Fruit fly (Drosophila melanogaster) whole organism, pupa: ENCODE measurements around the gene CG2975.

ENCODE experiments used
- CG10348 ChIP-seq: fragments of 200-800 bp; sonication (Bioruptor generic); IDR thresholded peaks from 2 replicates; pipeline ENCODE4 v1.3.6; 2022; ENCODE audit warnings: missing biosample characterization, missing genetic modification characterization
- CG12605 ChIP-seq: fragments of 200-800 bp; sonication (Bioruptor generic); IDR thresholded peaks from 2 replicates; pipeline ENCODE4 v1.3.6; 2022; ENCODE audit warnings: missing biosample characterization, missing genetic modification characterization
- CG13204 ChIP-seq: fragments of 200-800 bp; sonication (Bioruptor generic); optimal IDR thresholded peaks from 2 replicates; lab custom pipeline; 2018; ENCODE audit warnings: missing biosample characterization, mild to moderate bottlenecking, missing genetic modification characterization, moderate library complexity
- CG14655 ChIP-seq: fragments of 200-800 bp; sonication (Bioruptor generic); optimal IDR thresholded peaks from 3 replicates; lab custom pipeline; 2017; ENCODE audit warnings: mild to moderate bottlenecking, missing biosample characterization, missing genetic modification reagents, missing genetic modification characterization
- CG15710 ChIP-seq: fragments of 200-800 bp; sonication (Bioruptor generic); optimal IDR thresholded peaks from 2 replicates; lab custom pipeline; 2018; ENCODE audit warnings: missing biosample characterization, mild to moderate bottlenecking, missing genetic modification characterization, moderate library complexity
- CG17806 ChIP-seq: fragments of 200-800 bp; sonication (Bioruptor generic); optimal IDR thresholded peaks from 2 replicates; lab custom pipeline; 2018; ENCODE audit warnings: missing biosample characterization, mild to moderate bottlenecking, missing genetic modification characterization, moderate library complexity
- CG32121 ChIP-seq: fragments of 200-800 bp; sonication (Bioruptor generic); IDR thresholded peaks from 2 replicates; pipeline ENCODE4 v1.3.6; 2022; ENCODE audit warnings: missing biosample characterization, missing genetic modification characterization
- CG34367 ChIP-seq: fragments of 200-800 bp; sonication (Bioruptor generic); optimal IDR thresholded peaks from 2 replicates; lab custom pipeline; 2018; ENCODE audit warnings: missing biosample characterization, mild to moderate bottlenecking, missing genetic modification characterization
- CG4496 ChIP-seq: fragments of 200-800 bp; sonication (Bioruptor generic); IDR thresholded peaks from 3 replicates; pipeline ENCODE4 v1.3.6; 2022; ENCODE audit warnings: missing biosample characterization, missing genetic modification characterization
- CG8159 ChIP-seq: fragments of 200-800 bp; sonication (Bioruptor generic); optimal IDR thresholded peaks from 3 replicates; lab custom pipeline; 2018; ENCODE audit warnings: missing biosample characterization, mild to moderate bottlenecking, missing genetic modification characterization, moderate library complexity
- CG8301 ChIP-seq: fragments of 200-800 bp; sonication (Bioruptor generic); optimal IDR thresholded peaks from 2 replicates; lab custom pipeline; 2018; ENCODE audit warnings: missing biosample characterization, mild to moderate bottlenecking, missing genetic modification characterization
- CG9948 ChIP-seq: fragments of 200-800 bp; sonication (Bioruptor generic); optimal IDR thresholded peaks from 2 replicates; lab custom pipeline; 2018; ENCODE audit warnings: missing biosample characterization, mild to moderate bottlenecking, missing genetic modification characterization, moderate library complexity
- D1 ChIP-seq: fragments of 200-800 bp; sonication (Bioruptor generic); optimal IDR thresholded peaks from 2 replicates; lab custom pipeline; 2018; ENCODE audit warnings: missing biosample characterization, mild to moderate bottlenecking, missing genetic modification characterization, moderate library complexity
- EcR ChIP-seq: fragments of 200-800 bp; sonication (Bioruptor generic); optimal IDR thresholded peaks from 3 replicates; lab custom pipeline; 2019; ENCODE audit warnings: missing biosample characterization, missing genetic modification characterization, mild to moderate bottlenecking, moderate library complexity, missing genetic modification reagents
- Ets98B ChIP-seq: fragments of 200-800 bp; sonication (Bioruptor generic); IDR thresholded peaks from 2 replicates; pipeline ENCODE4 v1.3.6; 2022; ENCODE audit warnings: missing biosample characterization, missing genetic modification characterization
- Pif1A ChIP-seq: fragments of 200-800 bp; sonication (Bioruptor generic); optimal IDR thresholded peaks from 3 replicates; lab custom pipeline; 2016; ENCODE audit warnings: missing biosample characterization, missing genetic modification characterization
- Pif1B ChIP-seq: fragments of 200-800 bp; sonication (Bioruptor generic); optimal IDR thresholded peaks from 3 replicates; lab custom pipeline; 2016; ENCODE audit warnings: missing biosample characterization, missing genetic modification characterization
- Snoo ChIP-seq: fragments of 200-800 bp; sonication (Bioruptor generic); optimal IDR thresholded peaks from 3 replicates; lab custom pipeline; 2017; ENCODE audit warnings: missing biosample characterization, mild to moderate bottlenecking, missing genetic modification characterization, inconsistent platforms
- fd96Ca ChIP-seq: fragments of 200-800 bp; sonication (Bioruptor generic); IDR thresholded peaks from 3 replicates; pipeline ENCODE4 v1.3.6; 2022; ENCODE audit warnings: missing biosample characterization, missing genetic modification characterization
- gl ChIP-seq: fragments of 200-800 bp; sonication (Bioruptor generic); optimal IDR thresholded peaks from 2 replicates; lab custom pipeline; 2018; ENCODE audit warnings: missing biosample characterization, mild to moderate bottlenecking, missing genetic modification characterization
- rn ChIP-seq: fragments of 200-800 bp; sonication (Bioruptor generic); IDR thresholded peaks from 2 replicates; pipeline ENCODE4 v1.3.6; 2022; ENCODE audit warnings: missing biosample characterization, missing genetic modification characterization

The CG2975 gene

dm6 chr2L:2806190-2806763 is 33.6 kb upstream of the CG2975 start:
- peak; percentile 91 for TF ChIP-seq CG13204 (GFP tag; lab: Kevin White, UChicago)
- peak; percentile 20 for TF ChIP-seq Pif1B
- TF ChIP-seq CG8301 (tag; lab: Kevin White, UChicago), result peak; percentile 17
- peak; percentile 44; the same call in 1 of the 2 replicates for TF ChIP-seq Ets98B (GFP tag; lab: Robert Waterston, UW)
- no peak for TF ChIP-seq rn (GFP tag; lab: Robert Waterston, UW)
- TF ChIP-seq D1 (tag; lab: Kevin White, UChicago), result no peak
- no peak for TF ChIP-seq CG12605 (GFP tag; lab: Robert Waterston, UW)
- TF ChIP-seq CG14655 (GFP tag; lab: Kevin White, UChicago), result peak; percentile 45
- no peak for TF ChIP-seq CG32121 (GFP tag; lab: Robert Waterston, UW)
- TF ChIP-seq CG10348, result no peak
- no peak for TF ChIP-seq fd96Ca (GFP tag; lab: Robert Waterston, UW)
- peak; percentile 29 for TF ChIP-seq Snoo (tag; lab: Kevin White, UChicago)
- TF ChIP-seq Pif1A, result peak; percentile 21
- TF ChIP-seq CG9948 (tag; lab: Kevin White, UChicago), result no peak
- TF ChIP-seq CG4496, result 0 out of 3 replicates have a peak, but pooled peaks have one; percentile 38
- TF ChIP-seq CG8159, result peak; percentile 30
- no peak for TF ChIP-seq CG17806
- TF ChIP-seq EcR (GFP tag; lab: Kevin White, UChicago), result peak; percentile 95
- TF ChIP-seq gl (tag; lab: Kevin White, UChicago), result peak; percentile 88
- TF ChIP-seq CG34367 (tag; lab: Kevin White, UChicago), result peak; percentile 34
- peak; percentile 1 for TF ChIP-seq CG15710 (tag; lab: Kevin White, UChicago)

- TF ChIP-seq CG4496 (no peak), CG13204 (GFP tag; lab: Kevin White, UChicago) (no peak), EcR (GFP tag; lab: Kevin White, UChicago) (no peak), rn (GFP tag; lab: Robert Waterston, UW) (no peak), CG12605 (GFP tag; lab: Robert Waterston, UW) (no peak), gl (tag; lab: Kevin White, UChicago) (no peak)
- TF ChIP-seq, all 21 proteins: peak for 0
Measured at dm6 chr2L:2807597-2807996, 32.3 kb upstream of the CG2975 start.

- TF ChIP-seq rn (GFP tag; lab: Robert Waterston, UW) (no peak), CG4496 (peak; percentile 67), Ets98B (GFP tag; lab: Robert Waterston, UW) (peak; percentile 37; the same call in 1 of the 2 replicates), CG12605 (GFP tag; lab: Robert Waterston, UW) (peak; percentile 44), Pif1B (no peak), CG15710 (tag; lab: Kevin White, UChicago) (no peak), CG13204 (GFP tag; lab: Kevin White, UChicago) (peak; percentile 54), gl (tag; lab: Kevin White, UChicago) (no peak)
- TF ChIP-seq, all 21 proteins: peak for 4
Measured at dm6 chr2L:2808038-2808699, 31.8 kb upstream of the CG2975 start.

- TF ChIP-seq CG17806, result no peak
- TF ChIP-seq Snoo (tag; lab: Kevin White, UChicago), result no peak
- no peak for TF ChIP-seq Pif1A
- TF ChIP-seq CG15710 (tag; lab: Kevin White, UChicago), result no peak
- no peak for TF ChIP-seq CG13204 (GFP tag; lab: Kevin White, UChicago)
- no peak for TF ChIP-seq CG14655 (GFP tag; lab: Kevin White, UChicago)
- no peak for TF ChIP-seq CG32121 (GFP tag; lab: Robert Waterston, UW)
- TF ChIP-seq Pif1B, result no peak
- no peak for TF ChIP-seq EcR (GFP tag; lab: Kevin White, UChicago)
- no peak for TF ChIP-seq CG9948 (tag; lab: Kevin White, UChicago)
- no peak for TF ChIP-seq CG8159
- TF ChIP-seq fd96Ca (GFP tag; lab: Robert Waterston, UW), result no peak
- no peak for TF ChIP-seq CG12605 (GFP tag; lab: Robert Waterston, UW)
- no peak for TF ChIP-seq CG34367 (tag; lab: Kevin White, UChicago)
- no peak for TF ChIP-seq Ets98B (GFP tag; lab: Robert Waterston, UW)
- no peak for TF ChIP-seq rn (GFP tag; lab: Robert Waterston, UW)
Measured at dm6 chr2L:2810831-2811230, 29.1 kb upstream of the CG2975 start.

dm6 chr2L:2812137-2812536 is 27.8 kb upstream of the CG2975 start, which contains the start of gene CG2964:
CG2964 (plus strand) TSS chr2L:2812437.
- TF ChIP-seq CG12605 (GFP tag; lab: Robert Waterston, UW), result no peak
- no peak for TF ChIP-seq CG13204 (GFP tag; lab: Kevin White, UChicago)
- no peak for TF ChIP-seq CG15710 (tag; lab: Kevin White, UChicago)
- TF ChIP-seq fd96Ca (GFP tag; lab: Robert Waterston, UW), result no peak
- TF ChIP-seq CG8301 (tag; lab: Kevin White, UChicago), result no peak
- no peak for TF ChIP-seq CG32121 (GFP tag; lab: Robert Waterston, UW)

- TF ChIP-seq EcR (GFP tag; lab: Kevin White, UChicago) (no peak), Ets98B (GFP tag; lab: Robert Waterston, UW) (no peak), Pif1A (no peak), CG34367 (tag; lab: Kevin White, UChicago) (no peak), CG32121 (GFP tag; lab: Robert Waterston, UW) (no peak), CG10348 (no peak), CG15710 (tag; lab: Kevin White, UChicago) (no peak), CG9948 (tag; lab: Kevin White, UChicago) (no peak), CG4496 (no peak), CG8159 (no peak), CG12605 (GFP tag; lab: Robert Waterston, UW) (no peak)
- TF ChIP-seq, all 21 proteins: peak for 0
Measured at dm6 chr2L:2815673-2816072, 24.3 kb upstream of the CG2975 start, which contains the start of gene G6P. G6P (minus strand) TSS chr2L:2815760.
